ENCODE assay signal across 4 worm cellular contexts in the genomic region with DNA sequence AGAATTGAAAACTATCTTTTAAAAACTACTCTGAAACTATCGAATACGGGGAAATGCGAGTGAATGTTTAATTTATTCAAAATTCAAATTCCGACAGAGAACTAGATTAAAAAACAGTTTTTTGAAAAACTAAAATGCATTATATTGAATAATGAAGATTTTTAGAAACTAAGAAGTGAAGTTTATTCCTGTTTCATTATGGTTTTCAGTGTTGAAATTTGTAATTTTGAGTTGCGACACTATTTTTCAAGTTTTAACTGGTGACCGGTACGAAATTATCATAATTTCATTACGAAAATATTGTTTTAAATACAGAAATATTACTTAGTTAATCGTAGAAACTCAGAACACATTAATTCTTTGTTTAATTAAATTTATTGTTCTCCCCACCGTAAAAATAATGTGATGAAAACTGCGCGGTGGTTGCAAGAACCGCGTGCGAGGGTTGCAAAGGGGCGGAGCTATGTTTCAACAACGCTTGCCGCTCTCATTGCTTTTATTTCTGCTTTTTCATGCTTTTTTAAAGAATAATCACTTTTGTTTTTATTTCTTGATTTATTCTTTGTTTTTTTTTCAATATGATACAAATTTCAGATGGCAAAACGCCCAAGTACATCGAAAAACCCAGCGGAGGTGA.
TF ChIP-seq lines count a peak whose summit lies in the region.

A gene (plus strand): TSS at position 595 of the 637 bp plus-strand sequence.

TF ChIP-seq in whole organism, L2 larva, 48 proteins besides CTCF, POLR2A, EP300 and RAD21 (continues in another document):
- no peak for TF ChIP-seq dmd-4 (tag; optimal IDR thresholded peaks at IDR 0.05; lab: Kevin White, UChicago)
- no peak for TF ChIP-seq ZK546.5 (tag; optimal IDR thresholded peaks at IDR 0.05; lab: Kevin White, UChicago)
- TF ChIP-seq mbf-1 (tag; optimal IDR thresholded peaks at IDR 0.05; lab: Kevin White, UChicago), result no peak
- TF ChIP-seq sem-4 (tag; optimal IDR thresholded peaks at IDR 0.05; lab: Kevin White, UChicago), result no peak
- no peak for TF ChIP-seq elt-3 (tag; optimal IDR thresholded peaks at IDR 0.05; lab: Kevin White, UChicago)
- TF ChIP-seq nhr-77 (tag; optimal IDR thresholded peaks at IDR 0.05; lab: Kevin White, UChicago), result no peak
- TF ChIP-seq unc-39 (tag; optimal IDR thresholded peaks at IDR 0.05; lab: Kevin White, UChicago), result no peak
- no peak for TF ChIP-seq unc-62 (GFP tag; optimal IDR thresholded peaks at IDR 0.05; lab: Kevin White, UChicago)
- TF ChIP-seq alr-1 (tag; optimal IDR thresholded peaks at IDR 0.05; lab: Kevin White, UChicago), result no peak
- peak; percentile 43 for TF ChIP-seq sma-3 (GFP tag; optimal IDR thresholded peaks at IDR 0.05; lab: Kevin White, UChicago)
- TF ChIP-seq lin-11 (tag; optimal IDR thresholded peaks at IDR 0.05; lab: Kevin White, UChicago), result peak; percentile 25
- TF ChIP-seq F13H6.1 (tag; optimal IDR thresholded peaks at IDR 0.05; lab: Kevin White, UChicago), result no peak
- no peak for TF ChIP-seq nhr-11 (tag; optimal IDR thresholded peaks at IDR 0.05; lab: Kevin White, UChicago)
- TF ChIP-seq nhr-21 (tag; optimal IDR thresholded peaks at IDR 0.05; lab: Kevin White, UChicago), result no peak
- TF ChIP-seq nhr-23 (tag; optimal IDR thresholded peaks at IDR 0.05; lab: Kevin White, UChicago), result no peak
- no peak for TF ChIP-seq ceh-82 (tag; optimal IDR thresholded peaks at IDR 0.05; lab: Kevin White, UChicago)
- peak in 1 of 2 experiments; percentile 9 for TF ChIP-seq mdl-1 (tag; optimal IDR thresholded peaks at IDR 0.05; lab: Kevin White, UChicago)
- peak; percentile 28 for TF ChIP-seq mab-5 (tag; optimal IDR thresholded peaks at IDR 0.05; lab: Kevin White, UChicago)
- peak; percentile 51 for TF ChIP-seq unc-55 (GFP tag; optimal IDR thresholded peaks at IDR 0.05; lab: Kevin White, UChicago)
- no peak for TF ChIP-seq lsy-2 (tag; optimal IDR thresholded peaks at IDR 0.05; lab: Kevin White, UChicago)
- peak; percentile 60 for TF ChIP-seq gmeb-1 (tag; optimal IDR thresholded peaks at IDR 0.05; lab: Kevin White, UChicago)
- no peak for TF ChIP-seq elt-1 (tag; optimal IDR thresholded peaks at IDR 0.05; lab: Kevin White, UChicago)

TF ChIP-seq in whole organism, L4 larva, 104 proteins besides CTCF, POLR2A, EP300 and RAD21 (continues in another document):
- TF ChIP-seq mdl-1 (tag; optimal IDR thresholded peaks at IDR 0.05; lab: Kevin White, UChicago) (no peak), hlh-11 (tag; optimal IDR thresholded peaks at IDR 0.05; lab: Kevin White, UChicago) (peak; percentile 32), lin-38 (GFP tag; IDR thresholded peaks at IDR 0.05; lab: Robert Waterston, UW) (peak; percentile 34), ZK546.5 (tag; optimal IDR thresholded peaks at IDR 0.05; lab: Kevin White, UChicago) (no peak), hlh-30 (tag; optimal IDR thresholded peaks at IDR 0.05; lab: Kevin White, UChicago; ENCODE audit: insufficient read depth) (no peak), daf-16 (GFP tag; optimal IDR thresholded peaks at IDR 0.05; lab: Kevin White, UChicago) (no peak), daf-16 (tag; optimal IDR thresholded peaks at IDR 0.05; lab: Kevin White, UChicago) (peak; percentile 36), rbr-2 (tag; optimal IDR thresholded peaks at IDR 0.05; lab: Kevin White, UChicago) (peak; percentile 7), lim-7 (GFP tag; IDR thresholded peaks at IDR 0.05; lab: Robert Waterston, UW) (no peak), madf-5 (GFP tag; IDR thresholded peaks at IDR 0.05; lab: Robert Waterston, UW) (no peak), mes-2 (tag; optimal IDR thresholded peaks at IDR 0.05; lab: Kevin White, UChicago; ENCODE audit: poor library complexity, severe bottlenecking) (peak; percentile 88), dmd-9 (GFP tag; IDR thresholded peaks at IDR 0.05; lab: Robert Waterston, UW) (no peak), snpc-4 (tag; optimal IDR thresholded peaks at IDR 0.05; lab: Kevin White, UChicago) (no peak), duxl-1 (tag; optimal IDR thresholded peaks at IDR 0.05; lab: Kevin White, UChicago; ENCODE audit: poor library complexity) (peak; percentile 37), aha-1 (tag; lab: Kevin White, UChicago) (peak; percentile 30), dve-1 (tag; optimal IDR thresholded peaks at IDR 0.05; lab: Kevin White, UChicago; ENCODE audit: insufficient read depth) (peak; percentile 62), hmg-1.1 (GFP tag; IDR thresholded peaks at IDR 0.05; lab: Robert Waterston, UW) (peak; percentile 50; the same call in 1 of the 2 replicates), dpl-1 (GFP tag; optimal IDR thresholded peaks at IDR 0.05; lab: Kevin White, UChicago) (peak; percentile 25), daf-19 (GFP tag; conservative IDR thresholded peaks at IDR 0.05; lab: Robert Waterston, UW) (0 out of 2 replicates have a peak, but pooled peaks have one; percentile 22), nhr-6 (tag; optimal IDR thresholded peaks at IDR 0.05; lab: Kevin White, UChicago) (peak; percentile 53), fos-1 (tag; optimal IDR thresholded peaks at IDR 0.05; lab: Kevin White, UChicago) (no peak)

TF ChIP-seq in whole organism, late embryonic, 69 proteins besides CTCF, POLR2A, EP300 and RAD21 (continues in another document):
- TF ChIP-seq unc-86 (tag; optimal IDR thresholded peaks at IDR 0.05; lab: Kevin White, UChicago), result peak; percentile 27
- TF ChIP-seq ceh-31 (tag; optimal IDR thresholded peaks at IDR 0.05; lab: Kevin White, UChicago), result peak; percentile 69
- no peak for TF ChIP-seq zip-5 (tag; optimal IDR thresholded peaks at IDR 0.05; lab: Kevin White, UChicago)
- peak; percentile 58 for TF ChIP-seq pat-9 (tag; optimal IDR thresholded peaks at IDR 0.05; lab: Kevin White, UChicago)
- no peak for TF ChIP-seq pqm-1 (tag; optimal IDR thresholded peaks at IDR 0.05; lab: Kevin White, UChicago)
- TF ChIP-seq C08G9.2 (tag; optimal IDR thresholded peaks at IDR 0.05; lab: Kevin White, UChicago), result peak; percentile 51
- no peak for TF ChIP-seq pros-1 (tag; optimal IDR thresholded peaks at IDR 0.05; lab: Kevin White, UChicago)
- TF ChIP-seq sox-2 (GFP tag; IDR thresholded peaks at IDR 0.05; lab: Robert Waterston, UW), result peak; percentile 43; the same call in 1 of the 2 replicates
- no peak for TF ChIP-seq ceh-9 (tag; optimal IDR thresholded peaks at IDR 0.05; lab: Kevin White, UChicago)
- TF ChIP-seq che-1 (tag; optimal IDR thresholded peaks at IDR 0.05; lab: Kevin White, UChicago), result peak; percentile 43
- peak; percentile 56 for TF ChIP-seq unc-42 (tag; optimal IDR thresholded peaks at IDR 0.05; lab: Kevin White, UChicago)
- peak; percentile 25 for TF ChIP-seq hlh-15 (tag; optimal IDR thresholded peaks at IDR 0.05; lab: Kevin White, UChicago)
- peak; percentile 47 for TF ChIP-seq odd-2 (tag; optimal IDR thresholded peaks at IDR 0.05; lab: Kevin White, UChicago)
- TF ChIP-seq ceh-24 (tag; optimal IDR thresholded peaks at IDR 0.05; lab: Kevin White, UChicago), result no peak
- TF ChIP-seq fkh-10 (GFP tag; optimal IDR thresholded peaks at IDR 0.05; lab: Kevin White, UChicago), result no peak
- TF ChIP-seq nhr-232 (tag; optimal IDR thresholded peaks at IDR 0.05; lab: Kevin White, UChicago), result no peak
- TF ChIP-seq ref-2 (tag; optimal IDR thresholded peaks at IDR 0.05; lab: Kevin White, UChicago), result no peak
- peak; percentile 42 for TF ChIP-seq lin-11 (tag; optimal IDR thresholded peaks at IDR 0.05; lab: Kevin White, UChicago)
- TF ChIP-seq ceh-14 (tag; optimal IDR thresholded peaks at IDR 0.05; lab: Kevin White, UChicago), result peak; percentile 77
- no peak for TF ChIP-seq ceh-45 (GFP tag; IDR thresholded peaks at IDR 0.05; lab: Robert Waterston, UW)
- no peak for TF ChIP-seq hlh-13 (GFP tag; optimal IDR thresholded peaks at IDR 0.05; lab: Kevin White, UChicago)
- TF ChIP-seq Y22D7AL.16 (tag; optimal IDR thresholded peaks at IDR 0.05; lab: Kevin White, UChicago), result no peak
- TF ChIP-seq pag-3 (tag; optimal IDR thresholded peaks at IDR 0.05; lab: Kevin White, UChicago; ENCODE audit: borderline replicate concordance), result no peak

TF ChIP-seq in whole organism, mixed stage, embryonic, 35 proteins besides CTCF, POLR2A, EP300 and RAD21 (continues in another document):
- TF ChIP-seq unc-39 (tag; optimal IDR thresholded peaks at IDR 0.05; lab: Kevin White, UChicago) (no peak), hlh-1 (tag; optimal IDR thresholded peaks at IDR 0.05; lab: Kevin White, UChicago) (peak; percentile 47), lsy-2 (tag; optimal IDR thresholded peaks at IDR 0.05; lab: Kevin White, UChicago) (peak; percentile 2), nhr-2 (tag; optimal IDR thresholded peaks at IDR 0.05; lab: Kevin White, UChicago) (no peak), nhr-76 (tag; optimal IDR thresholded peaks at IDR 0.05; lab: Kevin White, UChicago) (no peak), lin-32 (GFP tag; optimal IDR thresholded peaks at IDR 0.05; lab: Kevin White, UChicago) (no peak), nhr-28 (tag; optimal IDR thresholded peaks at IDR 0.05; lab: Kevin White, UChicago) (no peak), snpc-4 (tag; optimal IDR thresholded peaks at IDR 0.05; lab: Kevin White, UChicago) (no peak), cnd-1 (tag; optimal IDR thresholded peaks at IDR 0.05; lab: Kevin White, UChicago) (peak; percentile 44), lin-13 (tag; optimal IDR thresholded peaks at IDR 0.05; lab: Kevin White, UChicago) (peak; percentile 47), mep-1 (tag; optimal IDR thresholded peaks at IDR 0.05; lab: Kevin White, UChicago) (peak; percentile 72), elt-1 (tag; optimal IDR thresholded peaks at IDR 0.05; lab: Kevin White, UChicago; ENCODE audit: borderline replicate concordance, insufficient read depth) (peak; percentile 40), M03D4.4 (tag; optimal IDR thresholded peaks at IDR 0.05; lab: Kevin White, UChicago) (peak; percentile 67), ceh-39 (tag; optimal IDR thresholded peaks at IDR 0.05; lab: Kevin White, UChicago) (no peak), unc-62 (GFP tag; optimal IDR thresholded peaks at IDR 0.05; lab: Kevin White, UChicago) (no peak), ceh-43 (GFP tag; optimal IDR thresholded peaks at IDR 0.05; lab: Kevin White, UChicago) (peak; percentile 61), bed-3 (GFP tag; optimal IDR thresholded peaks at IDR 0.05; lab: Kevin White, UChicago) (peak; percentile 42), sptf-1 (tag; optimal IDR thresholded peaks at IDR 0.05; lab: Kevin White, UChicago) (peak; percentile 72), ces-1 (GFP tag; optimal IDR thresholded peaks at IDR 0.05; lab: Kevin White, UChicago) (no peak), drap-1 (GFP tag; optimal IDR thresholded peaks at IDR 0.05; lab: Kevin White, UChicago) (peak; percentile 54), ceh-83 (GFP tag; optimal IDR thresholded peaks at IDR 0.05; lab: Kevin White, UChicago) (peak; percentile 19), nhr-237 (tag; optimal IDR thresholded peaks at IDR 0.05; lab: Kevin White, UChicago) (peak; percentile 2), ztf-11 (tag; optimal IDR thresholded peaks at IDR 0.05; lab: Kevin White, UChicago) (peak; percentile 27), ham-2 (GFP tag; optimal IDR thresholded peaks at IDR 0.05; lab: Kevin White, UChicago) (peak; percentile 39), tbx-8 (GFP tag; optimal IDR thresholded peaks at IDR 0.05; lab: Kevin White, UChicago) (no peak), elt-3 (tag; optimal IDR thresholded peaks at IDR 0.05; lab: Kevin White, UChicago) (no peak), pha-4 (tag; optimal IDR thresholded peaks at IDR 0.05; lab: Kevin White, UChicago) (peak; percentile 57)
